Fruit fly (Drosophila melanogaster) whole organism, embryonic: ENCODE measurements around the gene CG32301.

ENCODE experiments used
- Sry-β ChIP-seq: fragments of 200-800 bp; sonication (Bioruptor generic); optimal IDR thresholded peaks from 2 replicates; lab custom pipeline; 2018; ENCODE audit warnings: missing biosample characterization, mild to moderate bottlenecking, missing genetic modification characterization, moderate library complexity
- lilli ChIP-seq: fragments of 200-800 bp; sonication (Bioruptor generic); optimal IDR thresholded peaks from 3 replicates; lab custom pipeline; 2016; ENCODE audit warnings: missing biosample characterization, missing genetic modification characterization

dm6 chr3L:2212403-2212802, 31.9 kb upstream of the CG32301 start, which contains the start of gene CG15878:
- TF ChIP-seq lilli (GFP tag; lab: Kevin White, UChicago) (no peak), Sry-β (GFP tag; lab: Kevin White, UChicago) (no peak)
